Fruit fly (Drosophila melanogaster): ENCODE data around the gene CG12708.
A peak's percentile ranks its signal among the peaks of the same experiment; 100 is the strongest.

CG12708 gene

dm6 chrX:15649507-15649906, 25.8 kb upstream of the CG12708 start:
- TF ChIP-seq toe (GFP tag; optimal IDR thresholded peaks at IDR 0.05) (no peak), Mnt (GFP tag; optimal IDR thresholded peaks at IDR 0.05) (no peak)

- TF ChIP-seq bab1 (GFP tag; optimal IDR thresholded peaks at IDR 0.05), result no peak
- no peak for TF ChIP-seq toe (GFP tag; optimal IDR thresholded peaks at IDR 0.05)
- no peak for TF ChIP-seq pad (GFP tag; optimal IDR thresholded peaks at IDR 0.05)
- no peak for TF ChIP-seq CG7045 (GFP tag; optimal IDR thresholded peaks at IDR 0.05)
- no peak for TF ChIP-seq Mnt (GFP tag; optimal IDR thresholded peaks at IDR 0.05)
- TF ChIP-seq kay (GFP tag; ENCODE audit: borderline replicate concordance), result no peak
- no peak for TF ChIP-seq CG33017 (tag; optimal IDR thresholded peaks at IDR 0.05)
- no peak for TF ChIP-seq Clk (GFP tag; optimal IDR thresholded peaks at IDR 0.05)
- no peak for TF ChIP-seq CG5204 (GFP tag; optimal IDR thresholded peaks at IDR 0.05)
- no peak for TF ChIP-seq CG14711 (tag; optimal IDR thresholded peaks at IDR 0.05)
- TF ChIP-seq tj (GFP tag; optimal IDR thresholded peaks at IDR 0.05), result no peak
- no peak for TF ChIP-seq Hr96 (GFP tag; optimal IDR thresholded peaks at IDR 0.05)
- TF ChIP-seq cic (GFP tag; optimal IDR thresholded peaks at IDR 0.05), result no peak
Observed at dm6 chrX:15651559-15651958, 23.7 kb upstream of the CG12708 start.

- TF ChIP-seq CG5204 (GFP tag; optimal IDR thresholded peaks at IDR 0.05) (peak; percentile 7), CG1620 (GFP tag; optimal IDR thresholded peaks at IDR 0.05) (peak; percentile 4), toe (GFP tag; optimal IDR thresholded peaks at IDR 0.05) (peak; percentile 8), CG12768 (GFP tag; optimal IDR thresholded peaks at IDR 0.05) (no peak), CG7101 (tag; optimal IDR thresholded peaks at IDR 0.05) (no peak)
Observed at dm6 chrX:15653364-15653809, 21.9 kb upstream of the CG12708 start.

- TF ChIP-seq pad (GFP tag; optimal IDR thresholded peaks at IDR 0.05) (no peak), toe (GFP tag; optimal IDR thresholded peaks at IDR 0.05) (no peak), tj (GFP tag; optimal IDR thresholded peaks at IDR 0.05) (no peak), Crg-1 (GFP tag; optimal IDR thresholded peaks at IDR 0.05) (no peak), CG33017 (tag; optimal IDR thresholded peaks at IDR 0.05) (no peak), CG1620 (GFP tag; optimal IDR thresholded peaks at IDR 0.05) (no peak), CG11617 (GFP tag; optimal IDR thresholded peaks at IDR 0.05) (no peak), Clk (GFP tag; optimal IDR thresholded peaks at IDR 0.05) (no peak), CG7045 (GFP tag; optimal IDR thresholded peaks at IDR 0.05) (no peak), cic (GFP tag; optimal IDR thresholded peaks at IDR 0.05) (no peak), kay (GFP tag; ENCODE audit: borderline replicate concordance) (no peak), CG12768 (GFP tag; optimal IDR thresholded peaks at IDR 0.05) (no peak), Mnt (GFP tag; optimal IDR thresholded peaks at IDR 0.05) (no peak), cnc (optimal IDR thresholded peaks at IDR 0.05) (no peak), bab1 (GFP tag; optimal IDR thresholded peaks at IDR 0.05) (no peak)
Observed at dm6 chrX:15662285-15662684, 13.0 kb upstream of the CG12708 start, which contains the start of gene CG8119. TSS of gene CG8119 (plus strand) at chrX:15662585.

- TF ChIP-seq kay (GFP tag; ENCODE audit: borderline replicate concordance), result no peak
- TF ChIP-seq CG1620 (GFP tag; optimal IDR thresholded peaks at IDR 0.05), result no peak
- no peak for TF ChIP-seq CG5204 (GFP tag; optimal IDR thresholded peaks at IDR 0.05)
- TF ChIP-seq CG33017 (tag; optimal IDR thresholded peaks at IDR 0.05), result no peak
- no peak for TF ChIP-seq CG7045 (GFP tag; optimal IDR thresholded peaks at IDR 0.05)
Observed at dm6 chrX:15671026-15671563, 4.2 kb upstream of the CG12708 start, which contains the start of gene CG15646. TSS of gene CG15646 (minus strand) at chrX:15671029.

- TF ChIP-seq CG11617 (GFP tag; optimal IDR thresholded peaks at IDR 0.05) (no peak), cnc (optimal IDR thresholded peaks at IDR 0.05) (no peak), CG7045 (GFP tag; optimal IDR thresholded peaks at IDR 0.05) (no peak), CG7101 (tag; optimal IDR thresholded peaks at IDR 0.05) (no peak), CG14711 (tag; optimal IDR thresholded peaks at IDR 0.05) (no peak)
Observed at dm6 chrX:15674337-15674736, 939 bp upstream of the CG12708 start.

dm6 chrX:15684419-15684818, 9.1 kb downstream of the CG12708 start:
- TF ChIP-seq CG12768 (GFP tag; optimal IDR thresholded peaks at IDR 0.05) (no peak), cic (GFP tag; optimal IDR thresholded peaks at IDR 0.05) (no peak), Crg-1 (GFP tag; optimal IDR thresholded peaks at IDR 0.05) (no peak), tj (GFP tag; optimal IDR thresholded peaks at IDR 0.05) (no peak), Mnt (GFP tag; optimal IDR thresholded peaks at IDR 0.05) (no peak), cnc (optimal IDR thresholded peaks at IDR 0.05) (no peak), CG7101 (tag; optimal IDR thresholded peaks at IDR 0.05) (no peak), bab1 (GFP tag; optimal IDR thresholded peaks at IDR 0.05) (no peak), CG7045 (GFP tag; optimal IDR thresholded peaks at IDR 0.05) (no peak), ovo (GFP tag; optimal IDR thresholded peaks at IDR 0.05) (no peak), CG5204 (GFP tag; optimal IDR thresholded peaks at IDR 0.05) (no peak), kay (GFP tag; ENCODE audit: borderline replicate concordance) (no peak), CG14711 (tag; optimal IDR thresholded peaks at IDR 0.05) (no peak)

dm6 chrX:15688757-15689156, 13.5 kb downstream of the CG12708 start, which contains the start of gene CG15599:
TSS of gene CG15599 (minus strand) at chrX:15688857.
- TF ChIP-seq bab1 (GFP tag; optimal IDR thresholded peaks at IDR 0.05), result no peak
- no peak for TF ChIP-seq cnc (optimal IDR thresholded peaks at IDR 0.05)
- TF ChIP-seq CG5204 (GFP tag; optimal IDR thresholded peaks at IDR 0.05), result no peak
- no peak for TF ChIP-seq ovo (GFP tag; optimal IDR thresholded peaks at IDR 0.05)
- TF ChIP-seq CG7101 (tag; optimal IDR thresholded peaks at IDR 0.05), result no peak
- TF ChIP-seq kay (GFP tag; ENCODE audit: borderline replicate concordance), result no peak
- TF ChIP-seq CG12768 (GFP tag; optimal IDR thresholded peaks at IDR 0.05), result no peak
- TF ChIP-seq cic (GFP tag; optimal IDR thresholded peaks at IDR 0.05), result no peak
- no peak for TF ChIP-seq Crg-1 (GFP tag; optimal IDR thresholded peaks at IDR 0.05)
- TF ChIP-seq tj (GFP tag; optimal IDR thresholded peaks at IDR 0.05), result no peak
- no peak for TF ChIP-seq CG7045 (GFP tag; optimal IDR thresholded peaks at IDR 0.05)
- no peak for TF ChIP-seq Mnt (GFP tag; optimal IDR thresholded peaks at IDR 0.05)
- TF ChIP-seq Hr96 (GFP tag; optimal IDR thresholded peaks at IDR 0.05), result no peak
- TF ChIP-seq CG14711 (tag; optimal IDR thresholded peaks at IDR 0.05), result no peak
- TF ChIP-seq Clk (GFP tag; optimal IDR thresholded peaks at IDR 0.05), result no peak
- no peak for TF ChIP-seq pad (GFP tag; optimal IDR thresholded peaks at IDR 0.05)
- no peak for TF ChIP-seq CG33017 (tag; optimal IDR thresholded peaks at IDR 0.05)
- no peak for TF ChIP-seq CG11617 (GFP tag; optimal IDR thresholded peaks at IDR 0.05)

Data from whole organism, adult.